Worm (Caenorhabditis elegans): ENCODE data around the gene lipl-8.

ce11 chrV:14725409-14725808 lies 23.1 kb downstream of the lipl-8 start:
- TF ChIP-seq hmg-4 (GFP tag; optimal IDR thresholded peaks at IDR 0.05) (no peak), ama-1 (optimal IDR thresholded peaks at IDR 0.05) (no peak), sea-1 (GFP tag; conservative IDR thresholded peaks at IDR 0.05) (no peak), B0310.2 (tag; optimal IDR thresholded peaks at IDR 0.05) (no peak)
